Worm (Caenorhabditis elegans): Measurements from ENCODE around the gene M163.10.

Gene M163.10

ce11 chrX:14480248-14480647 is 9.5 kb downstream of the M163.10 start, which contains the start of gene gfi-3:
Gene gfi-3, plus strand, starts transcription at chrX:14480572.
- TF ChIP-seq sem-4 (tag; optimal IDR thresholded peaks at IDR 0.05) (peak; percentile 59), ceh-82 (tag; optimal IDR thresholded peaks at IDR 0.05) (no peak), unc-62 (GFP tag; optimal IDR thresholded peaks at IDR 0.05) (no peak), lin-11 (tag; optimal IDR thresholded peaks at IDR 0.05) (peak; percentile 84), elt-1 (tag; optimal IDR thresholded peaks at IDR 0.05) (no peak), lin-13 (GFP tag; optimal IDR thresholded peaks at IDR 0.05) (peak; percentile 89), mab-5 (tag; optimal IDR thresholded peaks at IDR 0.05) (peak; percentile 82), nhr-129 (tag; optimal IDR thresholded peaks at IDR 0.05) (peak; percentile 80), skn-1 (tag; optimal IDR thresholded peaks at IDR 0.05) (no peak), gmeb-1 (tag; optimal IDR thresholded peaks at IDR 0.05) (peak; percentile 79), lin-39 (tag; optimal IDR thresholded peaks at IDR 0.05) (no peak), sma-9 (GFP tag; optimal IDR thresholded peaks at IDR 0.05) (peak; percentile 84), sma-9 (tag; optimal IDR thresholded peaks at IDR 0.05) (no peak), lsy-2 (tag; optimal IDR thresholded peaks at IDR 0.05) (peak; percentile 58 to 84), crh-2 (tag; optimal IDR thresholded peaks at IDR 0.05) (peak; percentile 85), Y55F3AM.14 (GFP tag; optimal IDR thresholded peaks at IDR 0.05) (peak; percentile 8), nhr-12 (tag; optimal IDR thresholded peaks at IDR 0.05) (no peak), blmp-1 (tag; optimal IDR thresholded peaks at IDR 0.05; ENCODE audit: insufficient read depth) (peak; percentile 25), snpc-4 (tag; optimal IDR thresholded peaks at IDR 0.05) (peak; percentile 89), R02D3.7 (tag; optimal IDR thresholded peaks at IDR 0.05) (no peak), elt-3 (tag; optimal IDR thresholded peaks at IDR 0.05) (no peak), ztf-1 (GFP tag; conservative IDR thresholded peaks at IDR 0.05) (no peak), fos-1 (tag; optimal IDR thresholded peaks at IDR 0.05) (peak; percentile 73), F13H6.1 (tag; optimal IDR thresholded peaks at IDR 0.05) (peak; percentile 89), ztf-4 (tag; optimal IDR thresholded peaks at IDR 0.05) (peak; percentile 36), ZK546.5 (tag; optimal IDR thresholded peaks at IDR 0.05) (no peak), nhr-11 (tag; optimal IDR thresholded peaks at IDR 0.05) (no peak), zag-1 (tag; optimal IDR thresholded peaks at IDR 0.05) (peak; percentile 13), mbf-1 (tag; optimal IDR thresholded peaks at IDR 0.05) (no peak), nhr-77 (tag; optimal IDR thresholded peaks at IDR 0.05) (no peak), aly-2 (tag; optimal IDR thresholded peaks at IDR 0.05) (no peak), nhr-25 (tag; optimal IDR thresholded peaks at IDR 0.05) (peak; percentile 82), ceh-16 (tag; optimal IDR thresholded peaks at IDR 0.05) (peak; percentile 69), peb-1 (tag; optimal IDR thresholded peaks at IDR 0.05) (no peak), nhr-237 (tag; optimal IDR thresholded peaks at IDR 0.05) (no peak), sma-3 (GFP tag; optimal IDR thresholded peaks at IDR 0.05) (peak; percentile 84), nhr-10 (tag; optimal IDR thresholded peaks at IDR 0.05) (no peak), C34F6.9 (tag; optimal IDR thresholded peaks at IDR 0.05) (peak; percentile 62), unc-39 (tag; optimal IDR thresholded peaks at IDR 0.05) (no peak), mdl-1 (tag; optimal IDR thresholded peaks at IDR 0.05) (peak; percentile 0 to 48), nhr-6 (tag; optimal IDR thresholded peaks at IDR 0.05) (peak; percentile 48), egl-27 (tag; optimal IDR thresholded peaks at IDR 0.05) (peak; percentile 77), nhr-21 (tag; optimal IDR thresholded peaks at IDR 0.05) (peak; percentile 80), nhr-23 (tag; optimal IDR thresholded peaks at IDR 0.05) (no peak), unc-55 (GFP tag; optimal IDR thresholded peaks at IDR 0.05) (peak; percentile 79), dmd-4 (tag; optimal IDR thresholded peaks at IDR 0.05) (no peak), ztf-11 (tag; optimal IDR thresholded peaks at IDR 0.05) (no peak), ama-1 (optimal IDR thresholded peaks at IDR 0.05) (no peak), alr-1 (tag; optimal IDR thresholded peaks at IDR 0.05) (no peak)

All from whole organism, L2 larva.